Fruit fly (Drosophila melanogaster): ENCODE results near the gene CG3527.

The CG3527 gene

DNA sequence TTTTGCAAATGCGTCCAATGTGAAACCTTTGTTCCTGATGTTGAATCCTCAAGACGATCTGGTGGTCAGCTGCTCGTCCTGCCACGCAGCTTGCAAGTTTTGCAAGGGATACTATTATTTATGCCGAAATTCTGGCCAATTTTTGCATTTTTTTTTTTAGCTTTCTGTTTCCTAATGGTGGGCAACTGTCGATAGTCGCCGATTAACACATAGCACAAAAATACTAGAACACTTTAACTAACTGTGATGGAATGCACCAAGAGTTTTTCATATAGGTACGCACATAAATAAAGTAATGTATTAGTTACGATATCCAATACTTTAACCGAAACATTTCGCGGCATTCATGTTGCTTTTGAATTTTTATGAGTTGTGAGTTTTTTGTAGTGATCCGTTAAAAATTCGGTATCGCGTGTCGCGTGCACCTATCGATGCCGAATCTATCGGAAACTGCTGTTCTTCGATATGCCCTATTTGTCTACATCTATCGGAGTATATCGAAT lies 11.3 kb upstream of the CG3527 start, which contains the start of the genes rb and CHOp24 (continued):
- TF ChIP-seq CG16813 (GFP tag; IDR thresholded peaks at IDR 0.05; ENCODE audit: partially characterized antibody) (peak; percentile 94), p53 (GFP tag; optimal IDR thresholded peaks at IDR 0.05) (peak; percentile 15), CG34224 (GFP tag; IDR thresholded peaks at IDR 0.05; ENCODE audit: partially characterized antibody) (peak; percentile 90), Hsf (GFP tag; optimal IDR thresholded peaks at IDR 0.05) (peak; percentile 4), grau (tag; optimal IDR thresholded peaks at IDR 0.05) (no peak), sens-2 (GFP tag; IDR thresholded peaks at IDR 0.05) (no peak), CG12155 (GFP tag; optimal IDR thresholded peaks at IDR 0.05) (no peak), Doc2 (GFP tag; IDR thresholded peaks at IDR 0.05) (no peak), row (GFP tag; IDR thresholded peaks at IDR 0.05) (peak; percentile 80), disco-r (GFP tag; optimal IDR thresholded peaks at IDR 0.05) (no peak), Elba2 (GFP tag; optimal IDR thresholded peaks at IDR 0.05) (no peak), CG12769 (tag; optimal IDR thresholded peaks at IDR 0.05) (no peak), CG13894 (tag; optimal IDR thresholded peaks at IDR 0.05) (no peak), CG4820 (GFP tag; optimal IDR thresholded peaks at IDR 0.05) (no peak), lilli (GFP tag; optimal IDR thresholded peaks at IDR 0.05) (peak; percentile 52), tll (GFP tag; optimal IDR thresholded peaks at IDR 0.05) (no peak), CG6254 (GFP tag; optimal IDR thresholded peaks at IDR 0.05) (no peak), CG18599 (GFP tag; optimal IDR thresholded peaks at IDR 0.05) (no peak), Pdp1 (GFP tag; optimal IDR thresholded peaks at IDR 0.05) (peak; percentile 25 to 38), CG4707 (GFP tag; optimal IDR thresholded peaks at IDR 0.05) (no peak), ato (GFP tag; IDR thresholded peaks at IDR 0.05; ENCODE audit: partially characterized antibody) (peak; percentile 57; the same call in 1 of the 2 replicates), CG2120 (GFP tag; optimal IDR thresholded peaks at IDR 0.05) (peak; percentile 57), mam (GFP tag; optimal IDR thresholded peaks at IDR 0.05) (peak; percentile 63), CG13296 (GFP tag; optimal IDR thresholded peaks at IDR 0.05) (no peak), Abd-B (GFP tag; optimal IDR thresholded peaks at IDR 0.05) (no peak), Hr3 (GFP tag; optimal IDR thresholded peaks at IDR 0.05) (no peak), CG1647 (GFP tag; optimal IDR thresholded peaks at IDR 0.05) (no peak), ttk (GFP tag; IDR thresholded peaks at IDR 0.05) (no peak), Camta (GFP tag; optimal IDR thresholded peaks at IDR 0.05) (peak; percentile 10), Lhr (GFP tag; optimal IDR thresholded peaks at IDR 0.05) (peak; percentile 10), Opbp (GFP tag; IDR thresholded peaks at IDR 0.05; ENCODE audit: partially characterized antibody) (peak; percentile 90), tap (tag; optimal IDR thresholded peaks at IDR 0.05) (no peak), h (optimal IDR thresholded peaks at IDR 0.05) (no peak), CG8281 (tag; optimal IDR thresholded peaks at IDR 0.05) (no peak), maf-S (GFP tag; optimal IDR thresholded peaks at IDR 0.05) (no peak), CG32767 (GFP tag; IDR thresholded peaks at IDR 0.05) (no peak), tup (GFP tag; optimal IDR thresholded peaks at IDR 0.05) (no peak), CG15073 (GFP tag; optimal IDR thresholded peaks at IDR 0.05) (no peak), tna (GFP tag; IDR thresholded peaks at IDR 0.05; ENCODE audit: partially characterized antibody) (peak; percentile 95), CG31224 (GFP tag; IDR thresholded peaks at IDR 0.05) (no peak), CG18764 (GFP tag; optimal IDR thresholded peaks at IDR 0.05) (no peak), CG43689 (GFP tag; IDR thresholded peaks at IDR 0.05) (no peak), CG5180 (GFP tag; optimal IDR thresholded peaks at IDR 0.05) (no peak), CG7357 (GFP tag; IDR thresholded peaks at IDR 0.05) (no peak), CG6689 (GFP tag; IDR thresholded peaks at IDR 0.05) (no peak), Mad (GFP tag; optimal IDR thresholded peaks at IDR 0.05) (no peak), Gug (GFP tag; IDR thresholded peaks at IDR 0.05) (no peak), unpg (GFP tag; optimal IDR thresholded peaks at IDR 0.05) (no peak), hbn (GFP tag; IDR thresholded peaks at IDR 0.05; ENCODE audit: partially characterized antibody) (peak; percentile 85), sima (GFP tag; optimal IDR thresholded peaks at IDR 0.05) (no peak), zfh2 (GFP tag; optimal IDR thresholded peaks at IDR 0.05) (peak; percentile 57)
